Worm (Caenorhabditis elegans): ENCODE measurements around the gene C23H5.12.

DNA sequence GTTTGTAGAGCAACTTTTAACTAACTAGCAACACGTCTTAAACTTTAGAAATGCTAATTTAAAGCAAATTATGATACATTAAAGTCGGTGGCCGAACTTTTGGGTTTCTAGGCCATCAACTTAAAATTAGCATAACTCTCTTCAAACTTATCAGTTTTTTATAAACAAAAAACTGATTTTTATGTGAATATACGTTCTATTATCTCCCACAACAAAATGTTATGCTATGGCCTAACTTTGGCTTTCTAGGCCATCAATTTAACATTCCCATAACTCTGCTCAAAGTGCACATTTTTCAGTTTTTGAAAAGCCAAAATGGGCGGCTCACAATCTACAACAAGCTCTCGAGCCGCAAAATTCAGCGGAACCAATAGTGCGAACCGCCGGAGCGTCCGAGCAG, 42.0 kb downstream of the C23H5.12 start, which contains the start of gene C54E4.1:
- TF ChIP-seq ets-7 (tag; optimal IDR thresholded peaks at IDR 0.05) (no peak), ama-1 (optimal IDR thresholded peaks at IDR 0.05) (no peak), scrt-1 (GFP tag; IDR thresholded peaks at IDR 0.05) (no peak), tbx-11 (GFP tag; IDR thresholded peaks at IDR 0.05) (no peak), F13C5.2 (tag; optimal IDR thresholded peaks at IDR 0.05) (no peak), pes-1 (GFP tag; IDR thresholded peaks at IDR 0.05) (no peak), aly-1 (tag; optimal IDR thresholded peaks at IDR 0.05) (no peak), ceh-36 (tag; optimal IDR thresholded peaks at IDR 0.05) (no peak), flt-1 (GFP tag; IDR thresholded peaks at IDR 0.05) (no peak), ceh-13 (GFP tag; optimal IDR thresholded peaks at IDR 0.05) (no peak), hmg-4 (GFP tag; optimal IDR thresholded peaks at IDR 0.05) (no peak), B0310.2 (tag; optimal IDR thresholded peaks at IDR 0.05) (no peak)
